Worm (Caenorhabditis elegans): ENCODE measurements around the gene hpa-1.

ce11 chrIV:16233028-16233427 is at the start of gene hpa-1, which contains the start of gene irld-39:
- TF ChIP-seq skn-1 (tag; optimal IDR thresholded peaks at IDR 0.05) (no peak), ama-1 (optimal IDR thresholded peaks at IDR 0.05) (no peak), unc-39 (tag; optimal IDR thresholded peaks at IDR 0.05) (no peak), fos-1 (tag; optimal IDR thresholded peaks at IDR 0.05) (no peak), unc-62 (GFP tag; optimal IDR thresholded peaks at IDR 0.05) (no peak), eor-1 (tag; optimal IDR thresholded peaks at IDR 0.05) (no peak), nhr-237 (tag; optimal IDR thresholded peaks at IDR 0.05) (no peak)

Data from whole organism, L3 larva.